Fruit fly (Drosophila melanogaster) whole organism, prepupa: ENCODE results near the gene Kap3.

Source experiments
- Blimp-1 ChIP-seq: fragments of 200-800 bp; sonication (Bioruptor generic); optimal IDR thresholded peaks from 3 replicates; lab custom pipeline; 2017; ENCODE audit warnings: missing biosample characterization, missing genetic modification characterization, mild to moderate bottlenecking, moderate library complexity, missing genetic modification reagents
- CG10631 ChIP-seq: fragments of 200-800 bp; sonication (Bioruptor generic); optimal IDR thresholded peaks from 2 replicates; lab custom pipeline; 2016; ENCODE audit warnings: missing biosample characterization, missing genetic modification characterization
- CG10669 ChIP-seq: fragments of 200-800 bp; sonication (Bioruptor generic); optimal IDR thresholded peaks from 3 replicates; lab custom pipeline; 2018; ENCODE audit warnings: missing biosample characterization, mild to moderate bottlenecking, missing genetic modification characterization, moderate library complexity
- CG11294 ChIP-seq: fragments of 200-800 bp; sonication (Bioruptor generic); IDR thresholded peaks from 2 replicates; pipeline ENCODE4 v1.3.6; 2022; ENCODE audit warnings: missing biosample characterization, missing genetic modification characterization
- CG1621 ChIP-seq: fragments of 200-800 bp; sonication (Bioruptor generic); optimal IDR thresholded peaks from 3 replicates; lab custom pipeline; 2018; ENCODE audit warnings: missing biosample characterization, mild to moderate bottlenecking, missing genetic modification characterization
- CG3032 ChIP-seq: fragments of 200-800 bp; optimal IDR thresholded peaks from 2 replicates; lab custom pipeline; 2019; ENCODE audit warnings: missing biosample characterization, mild to moderate bottlenecking, missing genetic modification characterization, moderate library complexity
- CG31627 ChIP-seq: fragments of 200-800 bp; sonication (Bioruptor generic); optimal IDR thresholded peaks from 3 replicates; lab custom pipeline; 2016; ENCODE audit warnings: missing biosample characterization, missing genetic modification characterization
- CG32006 ChIP-seq: fragments of 200-800 bp; sonication (Bioruptor generic); optimal IDR thresholded peaks from 3 replicates; lab custom pipeline; 2017; ENCODE audit warnings: missing biosample characterization, mild to moderate bottlenecking, missing genetic modification characterization
- CG34406 ChIP-seq: fragments of 200-800 bp; sonication (Bioruptor generic); optimal IDR thresholded peaks from 3 replicates; lab custom pipeline; 2016; ENCODE audit warnings: missing biosample characterization, missing genetic modification characterization
- CG6163 ChIP-seq: fragments of 200-800 bp; sonication (Bioruptor generic); IDR thresholded peaks from 3 replicates; pipeline ENCODE4 v1.3.6; 2022; ENCODE audit warnings: missing biosample characterization, missing genetic modification characterization
- CG6276 ChIP-seq: fragments of 200-800 bp; sonication (Bioruptor generic); optimal IDR thresholded peaks from 2 replicates; lab custom pipeline; 2017; ENCODE audit warnings: missing biosample characterization, mild to moderate bottlenecking, missing genetic modification characterization
- CG6792 ChIP-seq: fragments of 200-800 bp; sonication (Bioruptor generic); optimal IDR thresholded peaks from 3 replicates; lab custom pipeline; 2016; ENCODE audit warnings: missing biosample characterization, missing genetic modification characterization
- CG6808 ChIP-seq: fragments of 200-800 bp; sonication (Bioruptor generic); optimal IDR thresholded peaks from 3 replicates; lab custom pipeline; 2017; ENCODE audit warnings: missing biosample characterization, missing genetic modification characterization, mild to moderate bottlenecking, moderate library complexity, missing genetic modification reagents
- CG6854 ChIP-seq: fragments of 200-800 bp; sonication (Bioruptor generic); optimal IDR thresholded peaks from 2 replicates; lab custom pipeline; 2017; ENCODE audit warnings: missing biosample characterization, mild to moderate bottlenecking, missing genetic modification characterization
- CG7368 ChIP-seq: fragments of 200-800 bp; sonication (Bioruptor generic); optimal IDR thresholded peaks from 3 replicates; lab custom pipeline; 2016; ENCODE audit warnings: missing biosample characterization, missing genetic modification characterization
- CG8319 ChIP-seq: fragments of 200-800 bp; sonication (Bioruptor generic); optimal IDR thresholded peaks from 3 replicates; lab custom pipeline; 2016; ENCODE audit warnings: missing biosample characterization, missing genetic modification characterization
- CG9139 ChIP-seq: fragments of 200-800 bp; sonication (Bioruptor generic); optimal IDR thresholded peaks from 3 replicates; lab custom pipeline; 2017; ENCODE audit warnings: missing biosample characterization, mild to moderate bottlenecking, missing genetic modification characterization
- Eip78C ChIP-seq: fragments of 200-800 bp; sonication (Bioruptor generic); peaks from one replicate; lab custom pipeline; 2016; ENCODE audit warnings: missing biosample characterization, missing genetic modification characterization
- Eip93F ChIP-seq: fragments of 200-800 bp; sonication (Bioruptor generic); optimal IDR thresholded peaks from 2 replicates; lab custom pipeline; 2016; ENCODE audit warnings: missing biosample characterization, mild to moderate bottlenecking, missing genetic modification characterization
- Ets21C ChIP-seq: fragments of 200-800 bp; sonication (Bioruptor generic); optimal IDR thresholded peaks from 3 replicates; lab custom pipeline; 2016; ENCODE audit warnings: missing biosample characterization, missing genetic modification characterization
- Hr38 ChIP-seq: sonication (Bioruptor generic); optimal IDR thresholded peaks from 2 replicates; lab custom pipeline; 2016; ENCODE audit warnings: missing biosample characterization, missing genetic modification characterization
- OdsH ChIP-seq: fragments of 200-800 bp; sonication (Bioruptor generic); optimal IDR thresholded peaks from 3 replicates; lab custom pipeline; 2016; ENCODE audit warnings: missing biosample characterization, missing genetic modification characterization
- Smox ChIP-seq: fragments of 200-800 bp; sonication (Bioruptor generic); optimal IDR thresholded peaks from 3 replicates; lab custom pipeline; 2016; ENCODE audit warnings: missing biosample characterization, missing genetic modification characterization
- Sox102F ChIP-seq: fragments of 200-800 bp; sonication (Bioruptor generic); optimal IDR thresholded peaks from 2 replicates; lab custom pipeline; 2016; ENCODE audit warnings: missing biosample characterization, mild to moderate bottlenecking, missing genetic modification characterization
- Sox14 ChIP-seq: fragments of 200-800 bp; sonication (Bioruptor generic); optimal IDR thresholded peaks from 3 replicates; lab custom pipeline; 2016; ENCODE audit warnings: missing biosample characterization, missing genetic modification characterization
- Sox15 ChIP-seq: fragments of 200-800 bp; sonication (Bioruptor generic); optimal IDR thresholded peaks from 3 replicates; lab custom pipeline; 2016; ENCODE audit warnings: missing biosample characterization, missing genetic modification characterization
- achi ChIP-seq: fragments of 200-800 bp; sonication (Bioruptor generic); optimal IDR thresholded peaks from 3 replicates; lab custom pipeline; 2016; ENCODE audit warnings: missing biosample characterization, missing genetic modification characterization
- acj6 ChIP-seq: fragments of 200-800 bp; sonication (Bioruptor generic); optimal IDR thresholded peaks from 3 replicates; lab custom pipeline; 2016; ENCODE audit warnings: missing biosample characterization, missing genetic modification characterization
- cyc ChIP-seq: fragments of 200-800 bp; sonication (Bioruptor generic); optimal IDR thresholded peaks from 3 replicates; lab custom pipeline; 2016; ENCODE audit warnings: missing biosample characterization, missing genetic modification characterization
- dac ChIP-seq: fragments of 200-800 bp; sonication (Bioruptor generic); optimal IDR thresholded peaks from 2 replicates; lab custom pipeline; 2017; ENCODE audit warnings: missing biosample characterization, mild to moderate bottlenecking, missing genetic modification characterization
- dsx ChIP-seq: fragments of 200-800 bp; optimal IDR thresholded peaks from 3 replicates; lab custom pipeline; 2019; ENCODE audit warnings: missing biosample characterization, mild to moderate bottlenecking, missing genetic modification characterization, moderate library complexity; ENCODE audit not compliant: poor library complexity, severe bottlenecking
- fd59A ChIP-seq: fragments of 200-800 bp; sonication (Bioruptor generic); optimal IDR thresholded peaks from 2 replicates; lab custom pipeline; 2017; ENCODE audit warnings: missing biosample characterization, mild to moderate bottlenecking, missing genetic modification characterization, missing genetic modification reagents
- fd85E ChIP-seq: fragments of 200-800 bp; sonication (Bioruptor generic); optimal IDR thresholded peaks from 3 replicates; lab custom pipeline; 2016; ENCODE audit warnings: missing biosample characterization, missing genetic modification characterization
- fkh ChIP-seq: fragments of 200-800 bp; sonication (Bioruptor generic); optimal IDR thresholded peaks from 3 replicates; lab custom pipeline; 2017; ENCODE audit warnings: missing biosample characterization, mild to moderate bottlenecking, missing genetic modification characterization, moderate library complexity
- lz ChIP-seq: fragments of 200-800 bp; sonication (Bioruptor generic); optimal IDR thresholded peaks from 3 replicates; lab custom pipeline; 2016; ENCODE audit warnings: missing biosample characterization, missing genetic modification characterization
- net ChIP-seq: fragments of 200-800 bp; sonication (Bioruptor generic); optimal IDR thresholded peaks from 3 replicates; lab custom pipeline; 2016; ENCODE audit warnings: missing biosample characterization, missing genetic modification characterization
- spab ChIP-seq: fragments of 200-800 bp; sonication (Bioruptor generic); optimal IDR thresholded peaks from 2 replicates; lab custom pipeline; 2017; ENCODE audit warnings: missing biosample characterization, mild to moderate bottlenecking, missing genetic modification characterization, missing genetic modification reagents
- ss ChIP-seq, 2 experiments: fragments of 200-800 bp; sonication (Bioruptor generic); optimal IDR thresholded peaks; 2 replicates in 1 of 2; 3 replicates in 1 of 2; lab custom pipeline; 2017 to 2018; ENCODE audit warnings: mild to moderate bottlenecking in 2 of 2, missing biosample characterization in 2 of 2, missing genetic modification characterization in 2 of 2, moderate library complexity in 1 of 2
- svp ChIP-seq: fragments of 200-800 bp; sonication (Bioruptor generic); peaks from one replicate; lab custom pipeline; 2016; ENCODE audit warnings: missing biosample characterization, missing genetic modification characterization
- vri ChIP-seq: fragments of 200-800 bp; sonication (Bioruptor generic); optimal IDR thresholded peaks from 3 replicates; lab custom pipeline; 2016; ENCODE audit warnings: missing biosample characterization, mild to moderate bottlenecking, missing genetic modification characterization

The Kap3 gene

dm6 chrX:11348829-11349228 is 8.9 kb upstream of the Kap3 start, which contains the start of gene CG1738:
Gene CG1738 (plus strand): TSS chrX:11349049.
- TF ChIP-seq CG8319 (GFP tag; lab: Kevin White, UChicago) (no peak), Smox (GFP tag; lab: Kevin White, UChicago) (peak; percentile 5), cyc (GFP tag; lab: Kevin White, UChicago) (peak; percentile 6), vri (GFP tag; lab: Kevin White, UChicago) (peak; percentile 21), CG10669 (no peak), CG10631 (no peak)
- TF ChIP-seq, all 60 proteins: peak for 3

dm6 chrX:11347809-11348208 is 7.9 kb upstream of the Kap3 start, which contains the start of the genes GCS1 and CG11756:
Gene GCS1 (minus strand): TSS chrX:11348001.
Gene CG11756 (plus strand): TSS chrX:11348120.
- TF ChIP-seq Eip78C (GFP tag; lab: Kevin White, UChicago) (peak; percentile 0), Sox14 (GFP tag; lab: Kevin White, UChicago) (peak; percentile 42), CG3032 (tag; lab: Kevin White, UChicago) (peak; percentile 1), fd85E (GFP tag; lab: Kevin White, UChicago) (no peak)

dm6 chrX:11342771-11343170 is 2.9 kb upstream of the Kap3 start:
- TF ChIP-seq Sox102F (GFP tag; lab: Kevin White, UChicago), result no peak
- TF ChIP-seq fkh (GFP tag; lab: Kevin White, UChicago), result no peak
- no peak for TF ChIP-seq CG6792 (GFP tag; lab: Kevin White, UChicago)
- no peak for TF ChIP-seq Ets21C (GFP tag; lab: Kevin White, UChicago)
- TF ChIP-seq dac, result no peak
- TF ChIP-seq lz (GFP tag; lab: Kevin White, UChicago), result no peak
- no peak for TF ChIP-seq spab (GFP tag; lab: Kevin White, UChicago)
- no peak for TF ChIP-seq net (GFP tag; lab: Kevin White, UChicago)
- TF ChIP-seq CG6276 (GFP tag; lab: Kevin White, UChicago), result no peak
- TF ChIP-seq dsx (GFP tag; lab: Kevin White, UChicago), result no peak
- TF ChIP-seq Sox15 (GFP tag; lab: Kevin White, UChicago), result no peak
- TF ChIP-seq acj6 (GFP tag; lab: Kevin White, UChicago), result no peak
- TF ChIP-seq vri (GFP tag; lab: Kevin White, UChicago), result no peak
- TF ChIP-seq, all 60 proteins: peak for 0

dm6 chrX:11342168-11342567 is 2.3 kb upstream of the Kap3 start:
- no peak for TF ChIP-seq CG9139 (GFP tag; lab: Kevin White, UChicago)
- peak; percentile 66 for TF ChIP-seq svp
- no peak for TF ChIP-seq CG6854 (GFP tag; lab: Kevin White, UChicago)
- TF ChIP-seq Eip78C (GFP tag; lab: Kevin White, UChicago), result peak; percentile 39
- TF ChIP-seq CG32006 (GFP tag; lab: Kevin White, UChicago), result peak; percentile 11
- peak; percentile 69 for TF ChIP-seq vri (GFP tag; lab: Kevin White, UChicago)
- 0 out of 3 replicates have a peak, but pooled peaks have one; percentile 27 for TF ChIP-seq CG6163 (GFP tag; lab: Robert Waterston, UW)

dm6 chrX:11340719-11341322 is 937 bp upstream of the Kap3 start:
- TF ChIP-seq CG11294 (GFP tag; lab: Robert Waterston, UW) (no peak), CG31627 (peak; percentile 29), CG32006 (GFP tag; lab: Kevin White, UChicago) (peak; percentile 53), achi (GFP tag; lab: Kevin White, UChicago) (peak; percentile 43), CG6792 (GFP tag; lab: Kevin White, UChicago) (peak; percentile 37), CG6163 (GFP tag; lab: Robert Waterston, UW) (peak; percentile 35; the same call in 1 of the 3 replicates), CG3032 (tag; lab: Kevin White, UChicago) (peak; percentile 22), Eip93F (no peak), ss (GFP tag; optimal IDR thresholded peaks at IDR 0.05; lab: Kevin White, UChicago) (peak in 1 of 2 experiments; percentile 11), Sox14 (GFP tag; lab: Kevin White, UChicago) (peak; percentile 4), Blimp-1 (no peak), CG1621 (tag; lab: Kevin White, UChicago) (no peak), Sox102F (GFP tag; lab: Kevin White, UChicago) (no peak), Ets21C (GFP tag; lab: Kevin White, UChicago) (no peak), OdsH (GFP tag; lab: Kevin White, UChicago) (peak; percentile 35), CG7368 (no peak), svp (peak; percentile 74), fd59A (no peak), CG8319 (GFP tag; lab: Kevin White, UChicago) (no peak), dsx (GFP tag; lab: Kevin White, UChicago) (no peak), CG34406 (GFP tag; lab: Kevin White, UChicago) (no peak), CG6276 (GFP tag; lab: Kevin White, UChicago) (no peak), Hr38 (GFP tag; lab: Kevin White, UChicago) (no peak), CG6808 (no peak), Sox15 (GFP tag; lab: Kevin White, UChicago) (peak; percentile 5)
